Comparison of ENCODE assay signal across 1 fruit fly cellular context in genomic region chr3L:3035769-3036583, dm6.
TF ChIP-seq lines count a peak whose summit lies in the region.

No protein-coding gene starts in this region.

TF ChIP-seq in whole organism, embryonic, 481 proteins besides CTCF, POLR2A, EP300 and RAD21 (continued from another document and continues in another):
- TF ChIP-seq CG43689 (GFP tag; IDR thresholded peaks at IDR 0.05; lab: Robert Waterston, UW) (peak; percentile 37; the same call in 1 of the 2 replicates), dimm (GFP tag; IDR thresholded peaks at IDR 0.05; lab: Robert Waterston, UW) (peak; percentile 61), Xrp1 (GFP tag; IDR thresholded peaks at IDR 0.05; lab: Robert Waterston, UW) (peak; percentile 84), CG11560 (tag; IDR thresholded peaks at IDR 0.05; lab: Robert Waterston, UW) (no peak), shn (GFP tag; optimal IDR thresholded peaks at IDR 0.05; lab: Kevin White, UChicago) (peak; percentile 55), CG11695 (GFP tag; IDR thresholded peaks at IDR 0.05; lab: Robert Waterston, UW) (peak; percentile 90), CG10274 (GFP tag; optimal IDR thresholded peaks at IDR 0.05; lab: Kevin White, UChicago) (peak; percentile 62), hb (GFP tag; IDR thresholded peaks at IDR 0.05; lab: Robert Waterston, UW; ENCODE audit: partially characterized antibody) (no peak), gce (GFP tag; IDR thresholded peaks at IDR 0.05; lab: Robert Waterston, UW) (peak; percentile 60; the same call in 1 of the 3 replicates), wdn (GFP tag; IDR thresholded peaks at IDR 0.05; lab: Robert Waterston, UW) (peak; percentile 61), Mad (GFP tag; optimal IDR thresholded peaks at IDR 0.05; lab: Kevin White, UChicago) (peak; percentile 54), Asciz (GFP tag; optimal IDR thresholded peaks at IDR 0.05; lab: Kevin White, UChicago) (peak; percentile 79), HmgZ (tag; optimal IDR thresholded peaks at IDR 0.05; lab: Kevin White, UChicago) (peak; percentile 87), CG6854 (GFP tag; optimal IDR thresholded peaks at IDR 0.05; lab: Kevin White, UChicago) (peak; percentile 87), CG9932 (GFP tag; IDR thresholded peaks at IDR 0.05; lab: Robert Waterston, UW) (peak; percentile 79), Ets65A (GFP tag; lab: Kevin White, UChicago) (peak; percentile 71), CG9817 (tag; optimal IDR thresholded peaks at IDR 0.05; lab: Kevin White, UChicago) (peak; percentile 77), CG10431 (GFP tag; optimal IDR thresholded peaks at IDR 0.05; lab: Kevin White, UChicago) (peak; percentile 76), Dp (GFP tag; optimal IDR thresholded peaks at IDR 0.05; lab: Kevin White, UChicago) (no peak), CG17802 (tag; optimal IDR thresholded peaks at IDR 0.05; lab: Kevin White, UChicago) (peak; percentile 51), Ada2b (GFP tag; IDR thresholded peaks at IDR 0.05; lab: Robert Waterston, UW) (peak; percentile 78), unpg (GFP tag; optimal IDR thresholded peaks at IDR 0.05; lab: Kevin White, UChicago) (peak; percentile 91), sqz (GFP tag; optimal IDR thresholded peaks at IDR 0.05; lab: Kevin White, UChicago) (peak; percentile 67), Awh (GFP tag; IDR thresholded peaks at IDR 0.05; lab: Robert Waterston, UW) (peak; percentile 63), CG17912 (GFP tag; optimal IDR thresholded peaks at IDR 0.05; lab: Kevin White, UChicago) (no peak), Fer1 (GFP tag; optimal IDR thresholded peaks at IDR 0.05; lab: Kevin White, UChicago) (peak; percentile 93), fd64A (GFP tag; optimal IDR thresholded peaks at IDR 0.05; lab: Kevin White, UChicago) (peak; percentile 65), chif (GFP tag; optimal IDR thresholded peaks at IDR 0.05; lab: Kevin White, UChicago) (peak; percentile 75 to 79), p53 (GFP tag; optimal IDR thresholded peaks at IDR 0.05; lab: Kevin White, UChicago) (no peak), CG12744 (GFP tag; optimal IDR thresholded peaks at IDR 0.05; lab: Kevin White, UChicago) (peak; percentile 44), CG9437 (GFP tag; optimal IDR thresholded peaks at IDR 0.05; lab: Kevin White, UChicago) (peak; percentile 76), Hsf (GFP tag; optimal IDR thresholded peaks at IDR 0.05; lab: Kevin White, UChicago) (peak; percentile 79), TFAM (GFP tag; optimal IDR thresholded peaks at IDR 0.05; lab: Kevin White, UChicago) (peak; percentile 26), CG13624 (GFP tag; optimal IDR thresholded peaks at IDR 0.05; lab: Kevin White, UChicago) (peak; percentile 80), maf-S (GFP tag; optimal IDR thresholded peaks at IDR 0.05; lab: Kevin White, UChicago) (peak; percentile 13), CG1602 (GFP tag; optimal IDR thresholded peaks at IDR 0.05; lab: Kevin White, UChicago) (peak; percentile 55), CG34224 (GFP tag; IDR thresholded peaks at IDR 0.05; lab: Robert Waterston, UW; ENCODE audit: partially characterized antibody) (no peak), CG7987 (GFP tag; optimal IDR thresholded peaks at IDR 0.05; lab: Kevin White, UChicago) (peak; percentile 46), Ptx1 (GFP tag; IDR thresholded peaks at IDR 0.05; lab: Robert Waterston, UW) (peak; percentile 69), nerfin-2 (GFP tag; IDR thresholded peaks at IDR 0.05; lab: Robert Waterston, UW; ENCODE audit: partially characterized antibody) (no peak), her (GFP tag; optimal IDR thresholded peaks at IDR 0.05; lab: Kevin White, UChicago) (peak; percentile 44), slou (GFP tag; optimal IDR thresholded peaks at IDR 0.05; lab: Kevin White, UChicago) (peak; percentile 43), Opbp (GFP tag; IDR thresholded peaks at IDR 0.05; lab: Robert Waterston, UW; ENCODE audit: partially characterized antibody) (no peak), Ravus (GFP tag; IDR thresholded peaks at IDR 0.05; lab: Robert Waterston, UW) (no peak), jing (GFP tag; optimal IDR thresholded peaks at IDR 0.05; lab: Kevin White, UChicago) (peak; percentile 53), CG7963 (GFP tag; IDR thresholded peaks at IDR 0.05; lab: Robert Waterston, UW; ENCODE audit: partially characterized antibody) (no peak), nom (GFP tag; optimal IDR thresholded peaks at IDR 0.05; lab: Kevin White, UChicago) (peak; percentile 26), Sin3A (optimal IDR thresholded peaks at IDR 0.05; lab: Kevin White, UChicago) (no peak), yki (optimal IDR thresholded peaks at IDR 0.05; lab: Kevin White, UChicago) (peak; percentile 19), CG14710 (tag; optimal IDR thresholded peaks at IDR 0.05; lab: Kevin White, UChicago) (peak; percentile 91), CG12769 (tag; optimal IDR thresholded peaks at IDR 0.05; lab: Kevin White, UChicago) (peak; percentile 73), CG18262 (tag; optimal IDR thresholded peaks at IDR 0.05; lab: Kevin White, UChicago) (peak; percentile 90), Nf-YB (GFP tag; optimal IDR thresholded peaks at IDR 0.05; lab: Kevin White, UChicago) (peak; percentile 82), toy (GFP tag; IDR thresholded peaks at IDR 0.05; lab: Robert Waterston, UW) (0 out of 2 replicates have a peak, but pooled peaks have one; percentile 9), Poxn (GFP tag; IDR thresholded peaks at IDR 0.05; lab: Robert Waterston, UW) (no peak), CG18619 (GFP tag; optimal IDR thresholded peaks at IDR 0.05; lab: Kevin White, UChicago) (peak; percentile 86), Tbp (GFP tag; optimal IDR thresholded peaks at IDR 0.05; lab: Kevin White, UChicago) (no peak), ind (GFP tag; optimal IDR thresholded peaks at IDR 0.05; lab: Kevin White, UChicago) (peak; percentile 75), unc-4 (GFP tag; IDR thresholded peaks at IDR 0.05; lab: Robert Waterston, UW; ENCODE audit: partially characterized antibody) (no peak), CG8281 (tag; optimal IDR thresholded peaks at IDR 0.05; lab: Kevin White, UChicago) (peak; percentile 59), corto (GFP tag; optimal IDR thresholded peaks at IDR 0.05; lab: Kevin White, UChicago) (peak; percentile 5), abd-A (tag; optimal IDR thresholded peaks at IDR 0.05; lab: Kevin White, UChicago) (no peak), Bdp1 (GFP tag; optimal IDR thresholded peaks at IDR 0.05; lab: Kevin White, UChicago) (peak; percentile 69), CG7372 (GFP tag; IDR thresholded peaks at IDR 0.05; lab: Robert Waterston, UW) (peak; percentile 59), Ssrp (tag; optimal IDR thresholded peaks at IDR 0.05; lab: Kevin White, UChicago) (peak; percentile 84), CG17385 (GFP tag; optimal IDR thresholded peaks at IDR 0.05; lab: Kevin White, UChicago) (peak; percentile 85), CG14860 (GFP tag; IDR thresholded peaks at IDR 0.05; lab: Robert Waterston, UW; ENCODE audit: partially characterized antibody) (no peak), CG13123 (GFP tag; optimal IDR thresholded peaks at IDR 0.05; lab: Kevin White, UChicago) (peak; percentile 60), kni (GFP tag; optimal IDR thresholded peaks at IDR 0.05; lab: Kevin White, UChicago) (peak; percentile 78), CG17829 (tag; optimal IDR thresholded peaks at IDR 0.05; lab: Kevin White, UChicago) (peak; percentile 87), Blimp-1 (GFP tag; optimal IDR thresholded peaks at IDR 0.05; lab: Kevin White, UChicago) (peak; percentile 88), croc (GFP tag; conservative IDR thresholded peaks at IDR 0.05; lab: Robert Waterston, UW) (peak; percentile 44; the same call in 2 of the 3 replicates), CG16779 (GFP tag; IDR thresholded peaks at IDR 0.05; lab: Robert Waterston, UW) (no peak), Atf6 (GFP tag; IDR thresholded peaks at IDR 0.05; lab: Robert Waterston, UW) (peak; percentile 90), disco-r (GFP tag; optimal IDR thresholded peaks at IDR 0.05; lab: Kevin White, UChicago) (peak; percentile 38), grau (tag; optimal IDR thresholded peaks at IDR 0.05; lab: Kevin White, UChicago) (peak; percentile 90), CG7357 (GFP tag; IDR thresholded peaks at IDR 0.05; lab: Robert Waterston, UW) (0 out of 3 replicates have a peak, but pooled peaks have one; percentile 15), sisA (GFP tag; IDR thresholded peaks at IDR 0.05; lab: Robert Waterston, UW) (peak; percentile 51; the same call in 1 of the 2 replicates), CG2712 (tag; optimal IDR thresholded peaks at IDR 0.05; lab: Kevin White, UChicago) (peak; percentile 88), Chrac-16 (GFP tag; optimal IDR thresholded peaks at IDR 0.05; lab: Kevin White, UChicago) (peak; percentile 61), C15 (GFP tag; IDR thresholded peaks at IDR 0.05; lab: Robert Waterston, UW) (peak; percentile 71; the same call in 1 of the 3 replicates), Spps (tag; optimal IDR thresholded peaks at IDR 0.05; lab: Kevin White, UChicago) (peak; percentile 78), tgo (GFP tag; IDR thresholded peaks at IDR 0.05; lab: Robert Waterston, UW) (peak; percentile 60; the same call in 2 of the 3 replicates), Rfx (GFP tag; IDR thresholded peaks at IDR 0.05; lab: Robert Waterston, UW) (peak; percentile 85), CHES-1-like (GFP tag; optimal IDR thresholded peaks at IDR 0.05; lab: Kevin White, UChicago) (peak; percentile 65), oc (tag; optimal IDR thresholded peaks at IDR 0.05; lab: Kevin White, UChicago) (peak; percentile 32), CG12942 (GFP tag; optimal IDR thresholded peaks at IDR 0.05; lab: Kevin White, UChicago) (peak; percentile 48), CG11696 (GFP tag; IDR thresholded peaks at IDR 0.05; lab: Robert Waterston, UW) (peak; percentile 47), pzg (GFP tag; optimal IDR thresholded peaks at IDR 0.05; lab: Kevin White, UChicago) (no peak), Doc3 (GFP tag; IDR thresholded peaks at IDR 0.05; lab: Robert Waterston, UW; ENCODE audit: partially characterized antibody) (no peak), fd96Cb (tag; optimal IDR thresholded peaks at IDR 0.05; lab: Kevin White, UChicago) (peak; percentile 81), NFAT (GFP tag; IDR thresholded peaks at IDR 0.05; lab: Robert Waterston, UW) (peak; percentile 48; the same call in 1 of the 2 replicates), Hr51 (GFP tag; optimal IDR thresholded peaks at IDR 0.05; lab: Kevin White, UChicago) (peak; percentile 71 to 89), Hmr (GFP tag; optimal IDR thresholded peaks at IDR 0.05; lab: Kevin White, UChicago) (peak; percentile 89), CG10321 (GFP tag; IDR thresholded peaks at IDR 0.05; lab: Robert Waterston, UW) (no peak; the same call in 1 of the 2 replicates), CG11085 (GFP tag; IDR thresholded peaks at IDR 0.05; lab: Robert Waterston, UW) (no peak), btn (GFP tag; optimal IDR thresholded peaks at IDR 0.05; lab: Kevin White, UChicago) (peak; percentile 44), CG1832 (GFP tag; optimal IDR thresholded peaks at IDR 0.05; lab: Kevin White, UChicago) (no peak), kah (GFP tag; optimal IDR thresholded peaks at IDR 0.05; lab: Kevin White, UChicago) (peak; percentile 90), aop (GFP tag; IDR thresholded peaks at IDR 0.05; lab: Robert Waterston, UW) (peak; percentile 56; the same call in 1 of the 2 replicates), trem (tag; optimal IDR thresholded peaks at IDR 0.05; lab: Kevin White, UChicago) (peak; percentile 59), CG10209 (GFP tag; optimal IDR thresholded peaks at IDR 0.05; lab: Kevin White, UChicago) (peak; percentile 85), CG34422 (GFP tag; IDR thresholded peaks at IDR 0.05; lab: Robert Waterston, UW) (peak; percentile 66), CG11504 (tag; optimal IDR thresholded peaks at IDR 0.05; lab: Kevin White, UChicago) (peak; percentile 89), dmrt99B (tag; optimal IDR thresholded peaks at IDR 0.05; lab: Kevin White, UChicago) (peak; percentile 87), sna (GFP tag; IDR thresholded peaks at IDR 0.05; lab: Robert Waterston, UW; ENCODE audit: partially characterized antibody) (no peak), CG4730 (GFP tag; IDR thresholded peaks at IDR 0.05; lab: Robert Waterston, UW) (peak; percentile 64), hkb (optimal IDR thresholded peaks at IDR 0.05; lab: Kevin White, UChicago) (no peak), hkb (GFP tag; IDR thresholded peaks at IDR 0.05; lab: Robert Waterston, UW) (peak; percentile 88), Med (GFP tag; lab: Kevin White, UChicago) (peak; percentile 96), ro (GFP tag; IDR thresholded peaks at IDR 0.05; lab: Robert Waterston, UW) (0 out of 2 replicates have a peak, but pooled peaks have one; percentile 8), CG10654 (GFP tag; optimal IDR thresholded peaks at IDR 0.05; lab: Kevin White, UChicago) (peak; percentile 56), otp (GFP tag; IDR thresholded peaks at IDR 0.05; lab: Robert Waterston, UW) (peak; percentile 68), eve (GFP tag; optimal IDR thresholded peaks at IDR 0.05; lab: Kevin White, UChicago) (peak in 1 of 2 experiments; percentile 9), Sox100B (GFP tag; optimal IDR thresholded peaks at IDR 0.05; lab: Kevin White, UChicago) (peak; percentile 88), tap (tag; optimal IDR thresholded peaks at IDR 0.05; lab: Kevin White, UChicago) (peak; percentile 49), crc (GFP tag; optimal IDR thresholded peaks at IDR 0.05; lab: Kevin White, UChicago) (peak; percentile 79), bab2 (GFP tag; optimal IDR thresholded peaks at IDR 0.05; lab: Kevin White, UChicago) (peak; percentile 77), Max (GFP tag; optimal IDR thresholded peaks at IDR 0.05; lab: Kevin White, UChicago) (peak; percentile 82), Drgx (GFP tag; IDR thresholded peaks at IDR 0.05; lab: Robert Waterston, UW) (peak; percentile 73), E2f2 (GFP tag; IDR thresholded peaks at IDR 0.05; lab: Robert Waterston, UW) (peak; percentile 70), pita (GFP tag; optimal IDR thresholded peaks at IDR 0.05; lab: Kevin White, UChicago) (no peak), Gsc (GFP tag; IDR thresholded peaks at IDR 0.05; lab: Robert Waterston, UW) (no peak), Hr78 (GFP tag; optimal IDR thresholded peaks at IDR 0.05; lab: Kevin White, UChicago) (peak in 1 of 2 experiments; percentile 61), Optix (GFP tag; IDR thresholded peaks at IDR 0.05; lab: Robert Waterston, UW) (peak; percentile 46; the same call in 1 of the 3 replicates), luna (GFP tag; optimal IDR thresholded peaks at IDR 0.05; lab: Kevin White, UChicago) (no peak), crol (GFP tag; IDR thresholded peaks at IDR 0.05; lab: Robert Waterston, UW) (no peak), Adf1 (GFP tag; IDR thresholded peaks at IDR 0.05; lab: Robert Waterston, UW) (peak; percentile 64; the same call in 1 of the 2 replicates), CG7745 (tag; optimal IDR thresholded peaks at IDR 0.05; lab: Kevin White, UChicago) (no peak), sug (tag; optimal IDR thresholded peaks at IDR 0.05; lab: Kevin White, UChicago) (peak; percentile 85)
